Fruit fly (Drosophila melanogaster) whole organism, prepupa: ENCODE data around the gene TfIIEbeta.
A peak's percentile ranks its signal among the peaks of the same experiment; 100 is the strongest.

Experiments used
- Blimp-1 ChIP-seq: fragments of 200-800 bp; sonication (Bioruptor generic); optimal IDR thresholded peaks from 3 replicates; lab custom pipeline; 2017; ENCODE audit warnings: missing biosample characterization, missing genetic modification characterization, mild to moderate bottlenecking, moderate library complexity, missing genetic modification reagents
- CG10669 ChIP-seq: fragments of 200-800 bp; sonication (Bioruptor generic); optimal IDR thresholded peaks from 3 replicates; lab custom pipeline; 2018; ENCODE audit warnings: missing biosample characterization, mild to moderate bottlenecking, missing genetic modification characterization, moderate library complexity
- CG11294 ChIP-seq: fragments of 200-800 bp; sonication (Bioruptor generic); IDR thresholded peaks from 2 replicates; pipeline ENCODE4 v1.3.6; 2022; ENCODE audit warnings: missing biosample characterization, missing genetic modification characterization
- CG11762 ChIP-seq: fragments of 200-800 bp; sonication (Bioruptor generic); optimal IDR thresholded peaks from 3 replicates; lab custom pipeline; 2016; ENCODE audit warnings: missing biosample characterization, missing genetic modification characterization; ENCODE audit not compliant: insufficient read depth
- CG11902 ChIP-seq: fragments of 200-800 bp; sonication (Bioruptor generic); optimal IDR thresholded peaks from 3 replicates; lab custom pipeline; 2016; ENCODE audit warnings: missing biosample characterization, missing genetic modification characterization
- CG15336 ChIP-seq: fragments of 200-800 bp; sonication (Bioruptor generic); IDR thresholded peaks from 2 replicates; pipeline ENCODE4 v1.3.6; 2022; ENCODE audit warnings: missing biosample characterization, missing genetic modification characterization
- CG1621 ChIP-seq: fragments of 200-800 bp; sonication (Bioruptor generic); optimal IDR thresholded peaks from 3 replicates; lab custom pipeline; 2018; ENCODE audit warnings: missing biosample characterization, mild to moderate bottlenecking, missing genetic modification characterization
- CG3032 ChIP-seq: fragments of 200-800 bp; optimal IDR thresholded peaks from 2 replicates; lab custom pipeline; 2019; ENCODE audit warnings: missing biosample characterization, mild to moderate bottlenecking, missing genetic modification characterization, moderate library complexity
- CG31627 ChIP-seq: fragments of 200-800 bp; sonication (Bioruptor generic); optimal IDR thresholded peaks from 3 replicates; lab custom pipeline; 2016; ENCODE audit warnings: missing biosample characterization, missing genetic modification characterization
- CG32006 ChIP-seq: fragments of 200-800 bp; sonication (Bioruptor generic); optimal IDR thresholded peaks from 3 replicates; lab custom pipeline; 2017; ENCODE audit warnings: missing biosample characterization, mild to moderate bottlenecking, missing genetic modification characterization
- CG6163 ChIP-seq: fragments of 200-800 bp; sonication (Bioruptor generic); IDR thresholded peaks from 3 replicates; pipeline ENCODE4 v1.3.6; 2022; ENCODE audit warnings: missing biosample characterization, missing genetic modification characterization
- CG6276 ChIP-seq: fragments of 200-800 bp; sonication (Bioruptor generic); optimal IDR thresholded peaks from 2 replicates; lab custom pipeline; 2017; ENCODE audit warnings: missing biosample characterization, mild to moderate bottlenecking, missing genetic modification characterization
- CG6792 ChIP-seq: fragments of 200-800 bp; sonication (Bioruptor generic); optimal IDR thresholded peaks from 3 replicates; lab custom pipeline; 2016; ENCODE audit warnings: missing biosample characterization, missing genetic modification characterization
- CG6854 ChIP-seq: fragments of 200-800 bp; sonication (Bioruptor generic); optimal IDR thresholded peaks from 2 replicates; lab custom pipeline; 2017; ENCODE audit warnings: missing biosample characterization, mild to moderate bottlenecking, missing genetic modification characterization
- CG8319 ChIP-seq: fragments of 200-800 bp; sonication (Bioruptor generic); optimal IDR thresholded peaks from 3 replicates; lab custom pipeline; 2016; ENCODE audit warnings: missing biosample characterization, missing genetic modification characterization
- CG9139 ChIP-seq: fragments of 200-800 bp; sonication (Bioruptor generic); optimal IDR thresholded peaks from 3 replicates; lab custom pipeline; 2017; ENCODE audit warnings: missing biosample characterization, mild to moderate bottlenecking, missing genetic modification characterization
- Eip75B ChIP-seq: fragments of 200-800 bp; sonication (Bioruptor generic); optimal IDR thresholded peaks from 3 replicates; lab custom pipeline; 2016; ENCODE audit warnings: missing biosample characterization, missing genetic modification characterization
- Eip78C ChIP-seq: fragments of 200-800 bp; sonication (Bioruptor generic); peaks from one replicate; lab custom pipeline; 2016; ENCODE audit warnings: missing biosample characterization, missing genetic modification characterization
- Eip93F ChIP-seq: fragments of 200-800 bp; sonication (Bioruptor generic); optimal IDR thresholded peaks from 2 replicates; lab custom pipeline; 2016; ENCODE audit warnings: missing biosample characterization, mild to moderate bottlenecking, missing genetic modification characterization
- Ets21C ChIP-seq: fragments of 200-800 bp; sonication (Bioruptor generic); optimal IDR thresholded peaks from 3 replicates; lab custom pipeline; 2016; ENCODE audit warnings: missing biosample characterization, missing genetic modification characterization
- Ets96B ChIP-seq: fragments of 200-800 bp; optimal IDR thresholded peaks from 2 replicates; lab custom pipeline; 2019; ENCODE audit warnings: missing biosample characterization, mild to moderate bottlenecking, missing genetic modification characterization, moderate library complexity
- Hr4 ChIP-seq: fragments of 200-800 bp; sonication (Bioruptor generic); optimal IDR thresholded peaks from 3 replicates; lab custom pipeline; 2016; ENCODE audit warnings: missing biosample characterization, missing genetic modification characterization
- Lpt ChIP-seq: fragments of 200-800 bp; sonication (Bioruptor generic); optimal IDR thresholded peaks from 3 replicates; lab custom pipeline; 2016; ENCODE audit warnings: missing biosample characterization, missing genetic modification characterization
- Smox ChIP-seq: fragments of 200-800 bp; sonication (Bioruptor generic); optimal IDR thresholded peaks from 3 replicates; lab custom pipeline; 2016; ENCODE audit warnings: missing biosample characterization, missing genetic modification characterization
- Sox102F ChIP-seq: fragments of 200-800 bp; sonication (Bioruptor generic); optimal IDR thresholded peaks from 2 replicates; lab custom pipeline; 2016; ENCODE audit warnings: missing biosample characterization, mild to moderate bottlenecking, missing genetic modification characterization
- Sox14 ChIP-seq: fragments of 200-800 bp; sonication (Bioruptor generic); optimal IDR thresholded peaks from 3 replicates; lab custom pipeline; 2016; ENCODE audit warnings: missing biosample characterization, missing genetic modification characterization
- achi ChIP-seq: fragments of 200-800 bp; sonication (Bioruptor generic); optimal IDR thresholded peaks from 3 replicates; lab custom pipeline; 2016; ENCODE audit warnings: missing biosample characterization, missing genetic modification characterization
- cyc ChIP-seq: fragments of 200-800 bp; sonication (Bioruptor generic); optimal IDR thresholded peaks from 3 replicates; lab custom pipeline; 2016; ENCODE audit warnings: missing biosample characterization, missing genetic modification characterization
- dac ChIP-seq: fragments of 200-800 bp; sonication (Bioruptor generic); optimal IDR thresholded peaks from 2 replicates; lab custom pipeline; 2017; ENCODE audit warnings: missing biosample characterization, mild to moderate bottlenecking, missing genetic modification characterization
- dsx ChIP-seq: fragments of 200-800 bp; optimal IDR thresholded peaks from 3 replicates; lab custom pipeline; 2019; ENCODE audit warnings: missing biosample characterization, mild to moderate bottlenecking, missing genetic modification characterization, moderate library complexity; ENCODE audit not compliant: poor library complexity, severe bottlenecking
- esn ChIP-seq: fragments of 200-800 bp; sonication (Bioruptor generic); optimal IDR thresholded peaks from 2 replicates; lab custom pipeline; 2016; ENCODE audit warnings: missing biosample characterization, mild to moderate bottlenecking, missing genetic modification characterization, moderate library complexity
- fkh ChIP-seq: fragments of 200-800 bp; sonication (Bioruptor generic); optimal IDR thresholded peaks from 3 replicates; lab custom pipeline; 2017; ENCODE audit warnings: missing biosample characterization, mild to moderate bottlenecking, missing genetic modification characterization, moderate library complexity
- salr ChIP-seq, 2 experiments: fragments of 200-800 bp; sonication (Bioruptor generic); optimal IDR thresholded peaks; 3 replicates each; lab custom pipeline; 2016 to 2018; ENCODE audit warnings: missing biosample characterization in 2 of 2, missing genetic modification characterization in 2 of 2, mild to moderate bottlenecking in 1 of 2
- spab ChIP-seq: fragments of 200-800 bp; sonication (Bioruptor generic); optimal IDR thresholded peaks from 2 replicates; lab custom pipeline; 2017; ENCODE audit warnings: missing biosample characterization, mild to moderate bottlenecking, missing genetic modification characterization, missing genetic modification reagents
- svp ChIP-seq: fragments of 200-800 bp; sonication (Bioruptor generic); peaks from one replicate; lab custom pipeline; 2016; ENCODE audit warnings: missing biosample characterization, missing genetic modification characterization

The TfIIEbeta gene

dm6 chr3L:4270949-4271827, 15.7 kb upstream of the TfIIEbeta start (continued):
- peak; percentile 96 for TF ChIP-seq dsx (GFP tag; lab: Kevin White, UChicago)
- TF ChIP-seq dac = no peak
- TF ChIP-seq Blimp-1 (GFP tag; lab: Kevin White, UChicago) = no peak
- 0 out of 3 replicates have a peak, but pooled peaks have one; percentile 21 for TF ChIP-seq CG6163 (GFP tag; lab: Robert Waterston, UW)
- no peak for TF ChIP-seq Hr4 (GFP tag; lab: Kevin White, UChicago)

- TF ChIP-seq Eip75B (GFP tag; lab: Kevin White, UChicago) (no peak), fkh (GFP tag; lab: Kevin White, UChicago) (peak; percentile 81), cyc (GFP tag; lab: Kevin White, UChicago) (no peak)
- TF ChIP-seq, all 60 proteins: peak for 1
Observed at dm6 chr3L:4272167-4272773, 14.6 kb upstream of the TfIIEbeta start.

DNA sequence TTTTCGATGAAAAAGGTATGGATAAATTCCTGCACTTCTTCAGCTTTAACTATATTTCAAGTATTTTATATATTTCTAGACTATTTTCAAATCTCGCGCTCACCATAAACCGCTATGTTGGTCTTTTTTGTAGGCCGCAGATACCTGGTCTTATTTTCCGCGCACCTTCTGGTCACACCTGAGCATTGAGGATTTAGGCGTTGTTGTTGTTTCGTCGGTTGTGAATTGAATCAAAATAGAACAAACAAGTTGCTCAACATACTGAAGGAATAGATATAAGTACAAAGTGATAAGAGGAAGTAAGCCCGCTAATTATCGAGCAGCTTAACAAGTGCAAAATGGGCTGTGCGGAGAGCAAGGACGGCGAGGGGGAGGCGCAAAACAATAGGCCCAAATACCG, 9.0 kb upstream of the TfIIEbeta start, which contains the start of gene Ctl1:
TSS of gene Ctl1 (plus strand) at position 167 of the 400 bp plus-strand sequence.
- TF ChIP-seq CG31627 = no peak
- no peak for TF ChIP-seq CG11294 (GFP tag; lab: Robert Waterston, UW)
- no peak for TF ChIP-seq salr (GFP tag; optimal IDR thresholded peaks at IDR 0.05; lab: Kevin White, UChicago)
- no peak for TF ChIP-seq Eip75B (GFP tag; lab: Kevin White, UChicago)
- no peak for TF ChIP-seq Eip93F (GFP tag; lab: Kevin White, UChicago)
- no peak for TF ChIP-seq spab (GFP tag; lab: Kevin White, UChicago)
- no peak for TF ChIP-seq achi (GFP tag; lab: Kevin White, UChicago)
- TF ChIP-seq CG8319 (GFP tag; lab: Kevin White, UChicago) = no peak
- no peak for TF ChIP-seq Hr4 (GFP tag; lab: Kevin White, UChicago)
- TF ChIP-seq Ets96B (tag; lab: Kevin White, UChicago) = no peak

DNA sequence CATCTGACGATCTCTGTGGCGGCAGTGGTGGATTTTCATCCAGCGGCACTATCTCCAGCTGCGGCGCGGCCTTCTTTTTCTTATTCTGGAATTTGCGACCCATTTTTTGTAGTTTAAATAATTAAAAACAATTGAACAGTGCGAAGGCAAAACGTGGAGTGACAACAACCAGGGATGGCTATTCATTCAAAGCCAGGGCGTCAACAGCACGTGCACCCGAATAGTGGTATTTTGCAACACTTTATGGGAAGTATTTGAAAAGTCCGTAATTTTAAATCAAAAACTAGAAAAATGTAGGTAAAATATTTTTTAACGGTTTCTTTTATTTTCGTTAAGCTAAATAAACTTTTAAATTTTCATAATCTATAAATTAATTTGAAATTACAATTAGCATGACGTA, 4.2 kb upstream of the TfIIEbeta start, which contains the start of gene CG11583:
TSS of gene CG11583 (minus strand) at position 191 of the 400 bp plus-strand sequence.
- no peak for TF ChIP-seq Eip75B (GFP tag; lab: Kevin White, UChicago)
- peak; percentile 49 for TF ChIP-seq esn
- no peak for TF ChIP-seq CG15336 (GFP tag; lab: Robert Waterston, UW)
- peak; percentile 82 for TF ChIP-seq CG1621 (tag; lab: Kevin White, UChicago)

DNA sequence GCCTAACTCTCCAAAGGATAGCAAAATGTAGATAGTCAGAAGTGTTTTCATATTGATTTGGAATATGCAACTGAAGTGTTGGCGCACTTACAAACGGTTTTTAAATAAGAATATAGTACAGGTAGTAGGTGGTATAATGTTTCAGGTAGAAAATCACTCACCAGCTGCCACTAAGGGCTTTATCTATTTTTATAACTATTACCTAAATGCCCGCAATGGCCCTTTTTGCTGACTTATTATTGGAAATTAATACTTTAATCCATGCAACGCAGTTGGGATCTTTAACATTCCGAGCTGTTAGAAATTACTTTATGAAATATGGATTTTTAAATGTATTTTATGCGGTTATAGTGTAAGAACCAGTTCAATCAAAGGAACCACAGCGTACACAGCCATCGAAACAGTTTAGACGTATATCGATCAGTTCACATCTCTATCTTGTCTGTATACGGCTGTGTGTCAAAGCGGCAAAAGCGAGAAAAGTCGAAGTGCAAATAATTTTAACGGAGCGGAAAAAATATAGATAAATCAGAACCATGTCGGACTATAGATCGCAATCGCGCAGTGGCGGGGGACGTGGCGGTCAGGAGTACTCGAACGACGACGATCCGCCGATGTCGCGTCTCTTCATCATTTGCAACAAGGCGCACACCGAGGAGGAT, 3.3 kb upstream of the TfIIEbeta start, which contains the start of the genes srw and CG1316:
TSS of gene srw (minus strand) at position 51 of the 662 bp plus-strand sequence.
TSS of gene CG1316 (plus strand) at position 424 of the 662 bp plus-strand sequence.
- TF ChIP-seq Sox14 (peak; percentile 6), svp (GFP tag; lab: Kevin White, UChicago) (no peak), esn (peak; percentile 12), CG1621 (tag; lab: Kevin White, UChicago) (peak; percentile 53)

DNA sequence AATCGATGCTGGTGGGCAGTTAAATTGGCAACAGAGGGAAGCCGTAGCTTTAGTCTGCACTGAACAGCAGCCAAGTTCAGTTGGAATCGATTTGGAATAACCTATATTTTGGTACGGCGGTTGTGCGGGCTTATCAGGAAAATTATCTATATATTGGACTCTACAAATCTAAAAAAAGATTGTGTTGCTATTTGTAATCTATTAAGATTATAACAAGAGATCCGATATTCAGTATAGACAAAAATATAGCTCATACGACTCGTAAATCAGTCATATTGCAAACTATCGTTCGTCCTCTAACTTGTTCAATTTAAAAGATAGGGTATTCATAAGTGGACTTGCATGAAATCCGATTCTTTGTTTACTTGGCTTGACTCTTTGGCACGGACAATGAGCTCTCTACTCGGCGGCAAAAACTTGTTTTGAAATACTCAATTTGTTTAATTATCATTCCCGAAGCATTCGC, 1.8 kb downstream of the TfIIEbeta start, which contains the start of gene Hexo1:
TSS of gene Hexo1 (plus strand) at position 51 of the 466 bp plus-strand sequence.
- TF ChIP-seq Ets96B (tag; lab: Kevin White, UChicago) (peak; percentile 57), Smox (GFP tag; lab: Kevin White, UChicago) (no peak), esn (peak; percentile 77), CG6854 (GFP tag; lab: Kevin White, UChicago) (peak; percentile 57), CG11762 (GFP tag; lab: Kevin White, UChicago) (peak; percentile 54), CG32006 (GFP tag; lab: Kevin White, UChicago) (peak; percentile 71), CG6792 (peak; percentile 71), CG10669 (GFP tag; lab: Kevin White, UChicago) (no peak), Eip93F (GFP tag; lab: Kevin White, UChicago) (no peak), Lpt (GFP tag; lab: Kevin White, UChicago) (peak; percentile 10), fkh (GFP tag; lab: Kevin White, UChicago) (peak; percentile 84), Eip78C (GFP tag; lab: Kevin White, UChicago) (peak; percentile 95), Hr4 (GFP tag; lab: Kevin White, UChicago) (no peak), CG3032 (tag; lab: Kevin White, UChicago) (peak; percentile 60), CG15336 (GFP tag; lab: Robert Waterston, UW) (peak; percentile 54), CG11902 (no peak), Sox102F (no peak), Ets21C (GFP tag; lab: Kevin White, UChicago) (no peak), cyc (GFP tag; lab: Kevin White, UChicago) (peak; percentile 47), CG1621 (tag; lab: Kevin White, UChicago) (peak; percentile 46), CG9139 (GFP tag; lab: Kevin White, UChicago) (no peak), CG6276 (no peak)
